Worm (Caenorhabditis elegans) whole organism, L1 larva: ENCODE results near the gene let-767.
A peak's percentile ranks its signal among the peaks of the same experiment; 100 is the strongest.

Experiments
- aly-2 ChIP-seq: fragments of 150-350 bp; optimal IDR thresholded peaks from 2 replicates; lab custom pipeline; 2014; ENCODE audit warnings: missing biosample characterization, missing genetic modification characterization
- ama-1 ChIP-seq: fragments of 150-350 bp; optimal IDR thresholded peaks from 2 replicates; lab custom pipeline; 2014
- ceh-8 ChIP-seq: fragments of 200-800 bp; sonication (Bioruptor generic); optimal IDR thresholded peaks from 2 replicates; lab custom pipeline; 2018; ENCODE audit warnings: mild to moderate bottlenecking, missing genetic modification characterization, moderate library complexity, missing compliant biosample characterization
- ces-1 ChIP-seq: fragments of 150-350 bp; optimal IDR thresholded peaks from 2 replicates; lab custom pipeline; 2014; ENCODE audit warnings: missing biosample characterization, missing genetic modification reagents, missing genetic modification characterization
- dpl-1 ChIP-seq, 3 experiments: fragments of 150-350 bp in 2 of 3; sonication (generic microtip) in 1 of 3; optimal IDR thresholded peaks; 2 replicates each; lab custom pipeline; 2014 to 2017; ENCODE audit warnings: missing biosample characterization in 3 of 3, missing genetic modification characterization in 3 of 3, missing genetic modification reagents in 3 of 3
- efl-1 ChIP-seq, 4 experiments: fragments of 150-350 bp; optimal IDR thresholded peaks in 3 of 4; peaks in 1 of 4; 1 replicate in 1 of 4; 2 replicates in 3 of 4; lab custom pipeline; 2014; ENCODE audit warnings: missing biosample characterization in 2 of 4, missing genetic modification characterization in 2 of 4, missing genetic modification reagents in 2 of 4
- efl-3 ChIP-seq: fragments of 200-800 bp; sonication (Bioruptor generic); optimal IDR thresholded peaks from 2 replicates; lab custom pipeline; 2018; ENCODE audit warnings: mild to moderate bottlenecking, missing genetic modification characterization, missing compliant biosample characterization
- elt-3 ChIP-seq, 6 experiments: fragments of 150-350 bp in 1 of 6; sonication (generic microtip); optimal IDR thresholded peaks; 2 replicates each; lab custom pipeline; 2017 to 2018; ENCODE audit warnings: missing biosample characterization in 6 of 6, missing genetic modification characterization in 6 of 6, inconsistent platforms in 1 of 6
- ets-5 ChIP-seq: fragments of 200-800 bp; sonication (Bioruptor generic); IDR thresholded peaks from 2 replicates; pipeline ENCODE4 v1.3.6; 2022; ENCODE audit warnings: missing genetic modification characterization, missing compliant biosample characterization
- fkh-10 ChIP-seq: sonication (generic microtip); optimal IDR thresholded peaks from 2 replicates; lab custom pipeline; 2017; ENCODE audit warnings: missing biosample characterization, missing genetic modification reagents, missing genetic modification characterization
- fkh-8 ChIP-seq: sonication (generic microtip); optimal IDR thresholded peaks from 2 replicates; lab custom pipeline; 2016; ENCODE audit warnings: mild to moderate bottlenecking, missing genetic modification characterization, missing compliant biosample characterization
- fos-1 ChIP-seq: fragments of 150-350 bp; optimal IDR thresholded peaks from 2 replicates; lab custom pipeline; 2014; ENCODE audit warnings: missing biosample characterization, missing genetic modification characterization
- isw-1 ChIP-seq: fragments of 200-800 bp; sonication (Bioruptor generic); IDR thresholded peaks from 2 replicates; pipeline ENCODE4 v1.3.6; 2022; ENCODE audit warnings: missing genetic modification characterization, missing compliant biosample characterization
- lin-14 ChIP-seq: fragments of 200-800 bp; sonication (Bioruptor generic); optimal IDR thresholded peaks from 2 replicates; lab custom pipeline; 2018; ENCODE audit warnings: mild to moderate bottlenecking, missing genetic modification characterization, moderate library complexity, missing compliant biosample characterization
- lir-3 ChIP-seq: sonication (generic microtip); optimal IDR thresholded peaks from 2 replicates; lab custom pipeline; 2016; ENCODE audit warnings: mild to moderate bottlenecking, missing genetic modification characterization, moderate library complexity, missing compliant biosample characterization; ENCODE audit not compliant: poor library complexity
- lsy-2 ChIP-seq, 2 experiments: fragments of 150-350 bp; optimal IDR thresholded peaks; 2 replicates each; lab custom pipeline; 2014; ENCODE audit warnings: missing biosample characterization in 2 of 2, missing genetic modification characterization in 2 of 2
- mab-9 ChIP-seq: fragments of 200-800 bp; sonication (Bioruptor generic); IDR thresholded peaks from 2 replicates; pipeline ENCODE4 v1.3.6; 2022; ENCODE audit warnings: missing genetic modification reagents, missing genetic modification characterization, missing compliant biosample characterization
- mef-2 ChIP-seq: fragments of 150-350 bp; optimal IDR thresholded peaks from 2 replicates; lab custom pipeline; 2014; ENCODE audit warnings: missing biosample characterization, missing genetic modification characterization
- nhr-19 ChIP-seq: fragments of 200-800 bp; sonication (Bioruptor generic); conservative IDR thresholded peaks from 2 replicates; pipeline ENCODE4 v1.3.6; 2022; ENCODE audit warnings: missing genetic modification characterization, missing compliant biosample characterization
- nhr-20 ChIP-seq: sonication (generic microtip); optimal IDR thresholded peaks from 2 replicates; lab custom pipeline; 2016; ENCODE audit warnings: mild to moderate bottlenecking, missing genetic modification characterization, missing compliant biosample characterization
- nhr-47 ChIP-seq: sonication (generic microtip); optimal IDR thresholded peaks from 2 replicates; lab custom pipeline; 2016; ENCODE audit warnings: mild to moderate bottlenecking, missing genetic modification characterization, moderate library complexity, missing compliant biosample characterization
- nhr-71 ChIP-seq: sonication (generic microtip); optimal IDR thresholded peaks from 2 replicates; lab custom pipeline; 2016; ENCODE audit warnings: mild to moderate bottlenecking, missing genetic modification characterization, moderate library complexity, missing compliant biosample characterization
- nhr-90 ChIP-seq: sonication (generic microtip); optimal IDR thresholded peaks from 2 replicates; lab custom pipeline; 2016; ENCODE audit warnings: mild to moderate bottlenecking, missing genetic modification characterization, missing compliant biosample characterization; ENCODE audit not compliant: poor library complexity
- sptf-1 ChIP-seq: fragments of 150-350 bp; optimal IDR thresholded peaks from 2 replicates; lab custom pipeline; 2014; ENCODE audit warnings: missing biosample characterization, missing genetic modification characterization
- sup-37 ChIP-seq: fragments of 200-800 bp; sonication (Bioruptor generic); optimal IDR thresholded peaks from 2 replicates; lab custom pipeline; 2018; ENCODE audit warnings: mild to moderate bottlenecking, missing genetic modification characterization, missing compliant biosample characterization
- swsn-7 ChIP-seq: sonication (generic microtip); optimal IDR thresholded peaks from 2 replicates; lab custom pipeline; 2016; ENCODE audit warnings: missing genetic modification characterization, missing compliant biosample characterization
- tbx-2 ChIP-seq: sonication (generic microtip); optimal IDR thresholded peaks from 2 replicates; lab custom pipeline; 2016; ENCODE audit warnings: missing genetic modification characterization, missing compliant biosample characterization
- unc-130 ChIP-seq: fragments of 150-350 bp; optimal IDR thresholded peaks from 2 replicates; lab custom pipeline; 2017; ENCODE audit warnings: missing biosample characterization, missing genetic modification characterization, inconsistent platforms
- ztf-4 ChIP-seq: fragments of 150-350 bp; optimal IDR thresholded peaks from 2 replicates; lab custom pipeline; 2014; ENCODE audit warnings: missing biosample characterization, missing genetic modification characterization

let-767 gene

DNA sequence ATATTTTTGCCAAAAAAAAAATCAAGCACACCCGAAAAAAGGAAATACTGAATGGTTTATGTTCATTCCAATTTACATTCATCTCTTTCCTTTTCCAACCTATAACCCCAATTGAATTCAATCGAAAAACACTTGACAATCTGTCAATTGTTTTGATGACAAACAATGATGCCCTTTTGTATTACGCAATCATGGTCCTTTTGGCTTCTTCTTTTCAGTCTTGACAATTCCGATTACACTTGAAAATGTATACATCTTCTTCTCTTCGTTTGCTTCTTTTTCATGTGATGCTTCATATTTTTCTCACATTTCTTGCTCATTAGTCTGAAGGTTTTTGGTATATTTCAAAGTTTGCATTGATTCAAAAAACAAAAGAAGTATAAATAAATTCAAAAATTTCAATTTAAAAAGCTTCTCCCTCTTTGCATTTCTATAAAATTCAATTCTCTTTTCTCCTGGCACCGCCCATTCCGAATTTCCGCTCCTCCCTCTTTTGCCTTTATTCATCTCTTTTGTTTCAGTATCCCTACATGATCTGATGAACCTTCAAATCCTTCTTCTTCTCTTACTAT lies 8.5 kb downstream of the let-767 start, which contains the start of gene C56G2.4:
Gene C56G2.4, plus strand, starts transcription at position 522 of the 572 bp plus-strand sequence.
- TF ChIP-seq efl-1 (optimal IDR thresholded peaks at IDR 0.05; lab: Kevin White, UChicago) (no peak), efl-1 (GFP tag; optimal IDR thresholded peaks at IDR 0.05 in 1 of 2; lab: Kevin White, UChicago) (peak in 1 of 2 experiments; percentile 25), ets-5 (no peak), lin-14 (GFP tag; lab: Kevin White, UChicago) (peak; percentile 4), fkh-10 (peak; percentile 42)

- TF ChIP-seq aly-2 (tag; lab: Kevin White, UChicago), result no peak
- no peak for TF ChIP-seq fkh-8 (tag; lab: Kevin White, UChicago)
- no peak for TF ChIP-seq mef-2 (tag; lab: Kevin White, UChicago)
- TF ChIP-seq efl-3 (GFP tag; lab: Kevin White, UChicago), result no peak
- no peak for TF ChIP-seq fos-1
- no peak for TF ChIP-seq sptf-1 (tag; lab: Kevin White, UChicago)
- no peak for TF ChIP-seq unc-130 (tag; lab: Kevin White, UChicago)
- no peak for TF ChIP-seq swsn-7 (tag; lab: Kevin White, UChicago)
- no peak for TF ChIP-seq dpl-1 (GFP tag; optimal IDR thresholded peaks at IDR 0.05; lab: Kevin White, UChicago)
- no peak for TF ChIP-seq ama-1 (lab: Kevin White, UChicago)
- TF ChIP-seq isw-1 (GFP tag; lab: Robert Waterston, UW), result no peak
- no peak for TF ChIP-seq ceh-8 (GFP tag; lab: Kevin White, UChicago)
Observed at ce11 chrIII:6324139-6324538, 15.6 kb downstream of the let-767 start, which contains the start of gene C56G2.5. Gene C56G2.5 (minus strand): TSS chrIII:6324239.

ce11 chrIII:6317345-6317744 lies 22.4 kb downstream of the let-767 start:
- TF ChIP-seq lsy-2 (tag; optimal IDR thresholded peaks at IDR 0.05; lab: Kevin White, UChicago), result peak in 1 of 2 experiments; percentile 5
- peak; percentile 18; the same call in 1 of the 2 replicates for TF ChIP-seq nhr-19 (GFP tag; lab: Robert Waterston, UW)
- TF ChIP-seq fkh-10, result peak; percentile 98
- TF ChIP-seq lin-14 (GFP tag; lab: Kevin White, UChicago), result peak; percentile 79
- TF ChIP-seq nhr-71, result peak; percentile 48
- no peak for TF ChIP-seq lir-3 (tag; lab: Kevin White, UChicago)
- TF ChIP-seq elt-3 (tag; optimal IDR thresholded peaks at IDR 0.05; lab: Kevin White, UChicago), result no peak
- no peak for TF ChIP-seq tbx-2 (tag; lab: Kevin White, UChicago)
- TF ChIP-seq nhr-47, result peak; percentile 48
- peak; percentile 81 for TF ChIP-seq ces-1

DNA sequence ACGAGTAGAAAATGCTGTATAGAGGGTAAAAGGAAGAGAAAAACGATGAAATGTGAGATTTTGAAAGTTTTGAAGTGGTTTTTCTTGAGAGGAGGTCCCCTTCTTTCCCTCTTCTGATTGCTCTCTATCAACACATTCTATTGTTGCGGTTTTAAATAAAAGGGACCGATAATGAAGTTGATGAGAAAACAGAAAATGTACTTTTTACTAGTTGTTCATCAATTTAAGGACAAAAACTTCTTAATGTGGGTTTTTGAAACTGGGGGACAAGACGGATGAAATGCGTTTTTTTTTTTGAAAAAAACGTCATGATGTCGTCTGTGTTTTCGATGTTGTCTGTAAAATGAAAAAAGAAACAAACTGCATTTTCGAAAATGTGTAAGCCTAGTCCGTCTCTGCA lies 23.0 kb downstream of the let-767 start:
- TF ChIP-seq efl-3 (GFP tag; lab: Kevin White, UChicago), result no peak

DNA sequence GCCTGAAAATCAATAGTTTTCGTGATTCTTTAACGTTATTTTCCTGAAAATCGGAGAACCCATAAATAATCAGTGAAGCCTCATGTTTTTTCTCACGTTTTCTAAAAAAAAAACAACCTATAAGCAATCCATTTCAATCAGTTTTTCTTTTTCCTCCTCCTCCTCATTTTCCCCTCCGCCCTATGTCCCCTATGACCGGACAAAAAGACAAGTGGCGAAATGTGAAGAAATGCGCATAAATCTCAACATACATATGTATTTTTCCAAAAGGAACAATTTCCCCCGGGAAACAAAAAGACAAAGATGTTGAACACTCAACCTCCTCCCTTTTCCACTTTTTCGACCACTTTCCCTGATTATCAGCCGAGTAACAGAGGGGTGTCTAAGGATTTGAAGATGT lies 24.3 kb downstream of the let-767 start:
- TF ChIP-seq ztf-4 (tag; lab: Kevin White, UChicago) (no peak), lin-14 (GFP tag; lab: Kevin White, UChicago) (peak; percentile 3), nhr-20 (tag; lab: Kevin White, UChicago) (no peak), mef-2 (tag; lab: Kevin White, UChicago) (no peak), sup-37 (no peak), swsn-7 (tag; lab: Kevin White, UChicago) (no peak)
- TF ChIP-seq, all 84 proteins: peak for 1

ce11 chrIII:6312244-6312643 lies 27.5 kb downstream of the let-767 start:
- TF ChIP-seq mab-9 (no peak), lin-14 (GFP tag; lab: Kevin White, UChicago) (peak; percentile 32)

ce11 chrIII:6311452-6311851 lies 28.3 kb downstream of the let-767 start:
- TF ChIP-seq nhr-47, result peak; percentile 24
- TF ChIP-seq fkh-8 (tag; lab: Kevin White, UChicago), result peak; percentile 52
- no peak for TF ChIP-seq ces-1
- no peak for TF ChIP-seq lir-3 (tag; lab: Kevin White, UChicago)
- no peak for TF ChIP-seq efl-1 (optimal IDR thresholded peaks at IDR 0.05; lab: Kevin White, UChicago)
- no peak for TF ChIP-seq efl-1 (GFP tag; optimal IDR thresholded peaks at IDR 0.05 in 1 of 2; lab: Kevin White, UChicago)
- TF ChIP-seq nhr-90 (tag; lab: Kevin White, UChicago), result no peak
